Worm (Caenorhabditis elegans) whole organism, L4 larva: ENCODE data around the gene cyp-13A2.

ENCODE experiments used
- F37D6.2 ChIP-seq: sonication (generic microtip); optimal IDR thresholded peaks from 2 replicates; lab custom pipeline; 2016; ENCODE audit warnings: mild to moderate bottlenecking, missing genetic modification characterization, missing compliant biosample characterization
- F49E8.2 ChIP-seq: sonication (generic microtip); optimal IDR thresholded peaks from 2 replicates; lab custom pipeline; 2016; ENCODE audit warnings: missing compliant biosample characterization, mild to moderate bottlenecking, missing genetic modification characterization, borderline replicate concordance
- T20F7.1 ChIP-seq: fragments of 200-800 bp; sonication (Bioruptor generic); optimal IDR thresholded peaks from 2 replicates; lab custom pipeline; 2018; ENCODE audit warnings: mild to moderate bottlenecking, missing genetic modification characterization, missing compliant biosample characterization
- T26A8.4 ChIP-seq: fragments of 200-800 bp; sonication (Bioruptor generic); IDR thresholded peaks from 2 replicates; pipeline ENCODE4 v1.3.6; 2022; ENCODE audit warnings: missing genetic modification characterization, missing compliant biosample characterization
- Y48G9A.11 ChIP-seq: fragments of 200-800 bp; sonication (Bioruptor generic); IDR thresholded peaks from 2 replicates; pipeline ENCODE4 v1.3.6; 2022; ENCODE audit warnings: missing genetic modification reagents, missing genetic modification characterization, missing compliant biosample characterization
- Y75B8A.6 ChIP-seq: fragments of 200-800 bp; sonication (Bioruptor generic); IDR thresholded peaks from 2 replicates; pipeline ENCODE4 v1.3.6; 2022; ENCODE audit warnings: missing genetic modification reagents, missing genetic modification characterization, missing compliant biosample characterization
- ZK337.2 ChIP-seq: fragments of 200-800 bp; sonication (Bioruptor generic); IDR thresholded peaks from 2 replicates; pipeline ENCODE4 v1.3.6; 2022; ENCODE audit warnings: missing genetic modification reagents, missing genetic modification characterization, missing compliant biosample characterization
- aha-1 ChIP-seq: fragments of 150-350 bp; peaks from one replicate; lab custom pipeline; 2014; ENCODE audit warnings: missing biosample characterization, missing genetic modification characterization
- aly-2 ChIP-seq: sonication (generic microtip); optimal IDR thresholded peaks from 2 replicates; lab custom pipeline; 2018; ENCODE audit warnings: missing biosample characterization, missing genetic modification characterization
- ama-1 ChIP-seq: fragments of 150-350 bp; optimal IDR thresholded peaks from 2 replicates; lab custom pipeline; 2014; ENCODE audit warnings: inconsistent platforms, mixed read lengths
- arid-1 ChIP-seq: fragments of 200-800 bp; sonication (Bioruptor generic); conservative IDR thresholded peaks from 2 replicates; pipeline ENCODE4 v1.3.6; 2022; ENCODE audit warnings: missing genetic modification reagents, missing genetic modification characterization, missing compliant biosample characterization
- attf-4 ChIP-seq: sonication (generic microtip); optimal IDR thresholded peaks from 3 replicates; lab custom pipeline; 2017; ENCODE audit warnings: missing biosample characterization, missing genetic modification characterization
- ceh-20 ChIP-seq: fragments of 200-800 bp; sonication (Bioruptor generic); IDR thresholded peaks from 2 replicates; pipeline ENCODE4 v1.3.6; 2022; ENCODE audit warnings: missing genetic modification reagents, missing genetic modification characterization, missing compliant biosample characterization
- ceh-32 ChIP-seq: sonication (generic microtip); optimal IDR thresholded peaks from 2 replicates; lab custom pipeline; 2016; ENCODE audit warnings: mild to moderate bottlenecking, missing genetic modification characterization, missing compliant biosample characterization; ENCODE audit not compliant: poor library complexity
- ceh-44 ChIP-seq: fragments of 200-800 bp; sonication (Bioruptor generic); IDR thresholded peaks from 2 replicates; pipeline ENCODE4 v1.3.6; 2022; ENCODE audit warnings: missing genetic modification reagents, missing genetic modification characterization, missing compliant biosample characterization
- ces-1 ChIP-seq: fragments of 150-350 bp; sonication (generic microtip); optimal IDR thresholded peaks from 4 replicates; lab custom pipeline; 2014; ENCODE audit warnings: missing biosample characterization, missing genetic modification reagents, missing genetic modification characterization
- cey-2 ChIP-seq: sonication (generic microtip); optimal IDR thresholded peaks from 3 replicates; lab custom pipeline; 2017; ENCODE audit warnings: missing genetic modification characterization, mild to moderate bottlenecking, missing compliant biosample characterization, antibody characterized with exemption, borderline replicate concordance; ENCODE audit not compliant: insufficient read depth
- ctbp-1 ChIP-seq: fragments of 200-800 bp; sonication (Bioruptor generic); IDR thresholded peaks from 2 replicates; pipeline ENCODE4 v1.3.6; 2022; ENCODE audit warnings: missing genetic modification reagents, missing genetic modification characterization, missing compliant biosample characterization
- dmd-6 ChIP-seq: fragments of 200-800 bp; sonication (Bioruptor generic); IDR thresholded peaks from 2 replicates; pipeline ENCODE4 v1.3.6; 2022; ENCODE audit warnings: missing genetic modification reagents, missing genetic modification characterization, missing compliant biosample characterization
- dmd-8 ChIP-seq: fragments of 200-800 bp; sonication (Bioruptor generic); IDR thresholded peaks from 2 replicates; pipeline ENCODE4 v1.3.6; 2022; ENCODE audit warnings: missing genetic modification characterization, missing compliant biosample characterization
- duxl-1 ChIP-seq: sonication (generic microtip); optimal IDR thresholded peaks from 2 replicates; lab custom pipeline; 2016; ENCODE audit warnings: mild to moderate bottlenecking, missing genetic modification characterization, moderate library complexity, missing compliant biosample characterization; ENCODE audit not compliant: poor library complexity
- egl-27 ChIP-seq: sonication (generic microtip); optimal IDR thresholded peaks from 3 replicates; lab custom pipeline; 2017; ENCODE audit warnings: missing biosample characterization, missing genetic modification reagents, missing genetic modification characterization
- fkh-10 ChIP-seq: fragments of 150-350 bp; optimal IDR thresholded peaks from 2 replicates; lab custom pipeline; 2014; ENCODE audit warnings: missing biosample characterization, missing genetic modification reagents, missing genetic modification characterization
- hif-1 ChIP-seq, 2 experiments: sonication (generic microtip); optimal IDR thresholded peaks; 2 replicates each; lab custom pipeline; 2016 to 2017; ENCODE audit warnings: missing compliant biosample characterization in 2 of 2, missing genetic modification characterization in 2 of 2, missing genetic modification reagents in 2 of 2, missing genotype in 2 of 2, mild to moderate bottlenecking in 1 of 2
- hlh-11 ChIP-seq: fragments of 200-800 bp; sonication (Bioruptor generic); optimal IDR thresholded peaks from 2 replicates; lab custom pipeline; 2018; ENCODE audit warnings: mild to moderate bottlenecking, missing genetic modification characterization, missing compliant biosample characterization
- hlh-30 ChIP-seq: sonication (generic microtip); optimal IDR thresholded peaks from 2 replicates; lab custom pipeline; 2017; ENCODE audit warnings: antibody characterized with exemption, mild to moderate bottlenecking, missing genetic modification characterization, missing compliant biosample characterization; ENCODE audit not compliant: insufficient read depth
- lim-7 ChIP-seq: fragments of 200-800 bp; sonication (Bioruptor generic); IDR thresholded peaks from 2 replicates; pipeline ENCODE4 v1.3.6; 2022; ENCODE audit warnings: missing genetic modification characterization, missing compliant biosample characterization
- lin-1 ChIP-seq: fragments of 200-800 bp; sonication (Bioruptor generic); IDR thresholded peaks from 2 replicates; pipeline ENCODE4 v1.3.6; 2022; ENCODE audit warnings: missing genetic modification reagents, missing genetic modification characterization, missing compliant biosample characterization
- lin-15B ChIP-seq: fragments of 150-350 bp; sonication (generic microtip); optimal IDR thresholded peaks from 3 replicates; lab custom pipeline; 2014; ENCODE audit warnings: missing biosample characterization, missing genetic modification characterization
- lin-39 ChIP-seq: fragments of 150-350 bp; optimal IDR thresholded peaks from 2 replicates; lab custom pipeline; 2014; ENCODE audit warnings: missing biosample characterization, missing genetic modification reagents, missing genetic modification characterization
- lsy-2 ChIP-seq, 2 experiments: fragments of 150-350 bp in 1 of 2; sonication (generic microtip) in 1 of 2; optimal IDR thresholded peaks; 2 replicates each; lab custom pipeline; 2014 to 2017; ENCODE audit warnings: missing biosample characterization in 2 of 2, missing genetic modification characterization in 2 of 2
- madf-5 ChIP-seq, 2 experiments: fragments of 200-800 bp; sonication (Bioruptor generic); IDR thresholded peaks; 2 replicates each; pipeline ENCODE4 v1.3.6; 2022; ENCODE audit warnings: missing compliant biosample characterization in 2 of 2, missing genetic modification characterization in 2 of 2
- mep-1 ChIP-seq: fragments of 150-350 bp; sonication (generic microtip); optimal IDR thresholded peaks from 3 replicates; lab custom pipeline; 2014; ENCODE audit warnings: missing biosample characterization, missing genetic modification characterization
- mxl-3 ChIP-seq: fragments of 200-800 bp; sonication (Bioruptor generic); optimal IDR thresholded peaks from 2 replicates; lab custom pipeline; 2018; ENCODE audit warnings: mild to moderate bottlenecking, missing genetic modification characterization, missing compliant biosample characterization
- nhr-11 ChIP-seq: fragments of 150-350 bp; optimal IDR thresholded peaks from 2 replicates; lab custom pipeline; 2014; ENCODE audit warnings: missing biosample characterization, missing genetic modification characterization
- nhr-25 ChIP-seq: sonication (generic microtip); optimal IDR thresholded peaks from 2 replicates; lab custom pipeline; 2017; ENCODE audit warnings: missing genetic modification characterization, mild to moderate bottlenecking, missing compliant biosample characterization, antibody characterized with exemption, moderate library complexity, borderline replicate concordance; ENCODE audit not compliant: insufficient read depth
- nhr-28 ChIP-seq: fragments of 150-350 bp; optimal IDR thresholded peaks from 2 replicates; lab custom pipeline; 2014; ENCODE audit warnings: missing biosample characterization, missing genetic modification characterization
- nhr-42 ChIP-seq: fragments of 200-800 bp; sonication (Bioruptor generic); IDR thresholded peaks from 2 replicates; pipeline ENCODE4 v1.3.6; 2022; ENCODE audit warnings: missing genetic modification characterization, missing compliant biosample characterization
- nhr-77 ChIP-seq: fragments of 150-350 bp; optimal IDR thresholded peaks from 2 replicates; lab custom pipeline; 2014; ENCODE audit warnings: missing biosample characterization, missing genetic modification characterization
- php-3 ChIP-seq: fragments of 200-800 bp; sonication (Bioruptor generic); IDR thresholded peaks from 2 replicates; pipeline ENCODE4 v1.3.6; 2022; ENCODE audit warnings: missing genetic modification reagents, missing genetic modification characterization, missing compliant biosample characterization
- rbr-2 ChIP-seq: sonication (generic microtip); optimal IDR thresholded peaks from 2 replicates; lab custom pipeline; 2016; ENCODE audit warnings: missing genotype, missing genetic modification characterization, missing compliant biosample characterization
- saeg-2 ChIP-seq: fragments of 200-800 bp; sonication (Bioruptor generic); IDR thresholded peaks from 2 replicates; pipeline ENCODE4 v1.3.6; 2022; ENCODE audit warnings: missing genetic modification reagents, missing genetic modification characterization, missing compliant biosample characterization
- set-16 ChIP-seq: fragments of 200-800 bp; sonication (Bioruptor generic); IDR thresholded peaks from 2 replicates; pipeline ENCODE4 v1.3.6; 2022; ENCODE audit warnings: missing genetic modification reagents, missing genetic modification characterization, missing compliant biosample characterization
- skn-1 ChIP-seq: fragments of 150-350 bp; optimal IDR thresholded peaks from 2 replicates; lab custom pipeline; 2014; ENCODE audit warnings: missing biosample characterization, missing genetic modification characterization
- snpc-1.2 ChIP-seq: fragments of 200-800 bp; sonication (Bioruptor generic); IDR thresholded peaks from 2 replicates; pipeline ENCODE4 v1.3.6; 2022; ENCODE audit warnings: missing genetic modification reagents, missing genetic modification characterization, missing compliant biosample characterization
- snpc-4 ChIP-seq: fragments of 150-350 bp; optimal IDR thresholded peaks from 2 replicates; lab custom pipeline; 2014; ENCODE audit warnings: missing biosample characterization, missing genetic modification characterization
- unc-130 ChIP-seq: sonication (generic microtip); optimal IDR thresholded peaks from 2 replicates; lab custom pipeline; 2016; ENCODE audit warnings: missing genetic modification reagents, missing genetic modification characterization, missing compliant biosample characterization
- unc-39 ChIP-seq: sonication (generic microtip); optimal IDR thresholded peaks from 2 replicates; lab custom pipeline; 2017; ENCODE audit warnings: missing biosample characterization, missing genetic modification characterization
- zip-11 ChIP-seq: fragments of 200-800 bp; sonication (Bioruptor generic); IDR thresholded peaks from 2 replicates; pipeline ENCODE4 v1.3.6; 2022; ENCODE audit warnings: missing genetic modification characterization, missing compliant biosample characterization

cyp-13A2 gene

ce11 chrII:9753056-9753455 is 34.4 kb downstream of the cyp-13A2 start, which contains the start of gene Y53C12B.7:
Gene Y53C12B.7 (minus strand): TSS chrII:9753218.
- TF ChIP-seq mxl-3 (peak; percentile 29), cey-2 (tag; lab: Kevin White, UChicago) (peak; percentile 24), nhr-25 (tag; lab: Kevin White, UChicago) (no peak), dmd-6 (GFP tag; lab: Robert Waterston, UW) (peak; percentile 29), ctbp-1 (no peak)

ce11 chrII:9752278-9752677 is 35.2 kb downstream of the cyp-13A2 start:
- TF ChIP-seq snpc-4 (tag; lab: Kevin White, UChicago), result no peak
- no peak for TF ChIP-seq aha-1 (tag; lab: Kevin White, UChicago)
- no peak for TF ChIP-seq Y48G9A.11 (GFP tag; lab: Robert Waterston, UW)
- TF ChIP-seq ceh-32 (tag; lab: Kevin White, UChicago), result no peak
- TF ChIP-seq nhr-28 (tag; lab: Kevin White, UChicago), result peak; percentile 26
- TF ChIP-seq lin-1 (GFP tag; lab: Robert Waterston, UW), result no peak
- TF ChIP-seq fkh-10 (GFP tag; lab: Kevin White, UChicago), result no peak
- no peak for TF ChIP-seq ama-1 (lab: Kevin White, UChicago)
- TF ChIP-seq F49E8.2 (tag; lab: Kevin White, UChicago), result no peak
- TF ChIP-seq saeg-2 (GFP tag; lab: Robert Waterston, UW), result no peak
- no peak for TF ChIP-seq dmd-8 (GFP tag; lab: Robert Waterston, UW)
- TF ChIP-seq duxl-1, result no peak
- no peak for TF ChIP-seq F37D6.2
- TF ChIP-seq unc-39 (tag; lab: Kevin White, UChicago), result no peak
- no peak for TF ChIP-seq lim-7 (GFP tag; lab: Robert Waterston, UW)
- TF ChIP-seq unc-130 (GFP tag; lab: Kevin White, UChicago), result no peak
- TF ChIP-seq nhr-42 (GFP tag; lab: Robert Waterston, UW), result no peak
- no peak for TF ChIP-seq mep-1
- no peak for TF ChIP-seq lin-15B (tag; lab: Kevin White, UChicago)
- TF ChIP-seq aly-2, result no peak
- no peak for TF ChIP-seq attf-4 (tag; lab: Kevin White, UChicago)
- peak; percentile 66 for TF ChIP-seq hlh-30 (tag; lab: Kevin White, UChicago)
- peak; percentile 43 for TF ChIP-seq hlh-11
- no peak for TF ChIP-seq lin-39
- TF ChIP-seq T20F7.1, result no peak
- TF ChIP-seq snpc-1.2 (GFP tag; lab: Robert Waterston, UW), result no peak
- no peak for TF ChIP-seq Y75B8A.6
- no peak for TF ChIP-seq ZK337.2
- peak; percentile 17; the same call in 1 of the 2 replicates for TF ChIP-seq dmd-6 (GFP tag; lab: Robert Waterston, UW)
- no peak for TF ChIP-seq ceh-44
- TF ChIP-seq nhr-77 (tag; lab: Kevin White, UChicago), result no peak
- peak; percentile 44 for TF ChIP-seq mxl-3
- TF ChIP-seq php-3 (GFP tag; lab: Robert Waterston, UW), result no peak
- TF ChIP-seq lsy-2 (tag; optimal IDR thresholded peaks at IDR 0.05; lab: Kevin White, UChicago), result peak in 1 of 2 experiments; percentile 32
- no peak for TF ChIP-seq hif-1 (tag; optimal IDR thresholded peaks at IDR 0.05; lab: Kevin White, UChicago)
- no peak for TF ChIP-seq arid-1 (GFP tag; lab: Robert Waterston, UW)
- no peak for TF ChIP-seq skn-1
- no peak for TF ChIP-seq egl-27 (tag; lab: Kevin White, UChicago)
- TF ChIP-seq set-16 (GFP tag; lab: Robert Waterston, UW), result no peak
- no peak for TF ChIP-seq ces-1
- TF ChIP-seq rbr-2 (tag; lab: Kevin White, UChicago), result no peak
- no peak for TF ChIP-seq T26A8.4
- TF ChIP-seq nhr-11 (tag; lab: Kevin White, UChicago), result no peak
- no peak for TF ChIP-seq zip-11 (GFP tag; lab: Robert Waterston, UW)
- no peak for TF ChIP-seq madf-5 (GFP tag; IDR thresholded peaks at IDR 0.05; lab: Robert Waterston, UW)
- TF ChIP-seq nhr-25 (tag; lab: Kevin White, UChicago), result no peak
- TF ChIP-seq ceh-20 (GFP tag; lab: Robert Waterston, UW), result 0 out of 2 replicates have a peak, but pooled peaks have one; percentile 13
